Comparison of ENCODE assay signal across 2 worm cellular contexts in genomic region chrIII:5130654-5131053, ce11.
TF ChIP-seq lines count a peak whose summit lies in the region.

No protein-coding gene starts in this region.

TF ChIP-seq in whole organism, late embryonic, 69 proteins besides CTCF, POLR2A, EP300 and RAD21:
- TF ChIP-seq tbx-2 (tag; optimal IDR thresholded peaks at IDR 0.05; lab: Kevin White, UChicago) (peak; percentile 2), elt-2 (tag; optimal IDR thresholded peaks at IDR 0.05; lab: Kevin White, UChicago) (no peak)

TF ChIP-seq in whole organism, young adult, 124 proteins besides CTCF, POLR2A, EP300 and RAD21:
- TF ChIP-seq ztf-3 (GFP tag; optimal IDR thresholded peaks at IDR 0.05; lab: Kevin White, UChicago) = no peak
- TF ChIP-seq him-1 (tag; optimal IDR thresholded peaks at IDR 0.05; lab: Kevin White, UChicago) = peak; percentile 91
- TF ChIP-seq ztf-6 (GFP tag; IDR thresholded peaks at IDR 0.05; lab: Robert Waterston, UW) = no peak
